Worm (Caenorhabditis elegans) whole organism, L1 larva: ENCODE data around the gene mgrn-1.

Experiments used
- efl-3 ChIP-seq: fragments of 200-800 bp; sonication (Bioruptor generic); optimal IDR thresholded peaks from 2 replicates; lab custom pipeline; 2018; ENCODE audit warnings: mild to moderate bottlenecking, missing genetic modification characterization, missing compliant biosample characterization
- elt-3 ChIP-seq, 6 experiments: fragments of 150-350 bp in 1 of 6; sonication (generic microtip); optimal IDR thresholded peaks; 2 replicates each; lab custom pipeline; 2017 to 2018; ENCODE audit warnings: missing biosample characterization in 6 of 6, missing genetic modification characterization in 6 of 6, inconsistent platforms in 1 of 6
- fos-1 ChIP-seq: fragments of 150-350 bp; optimal IDR thresholded peaks from 2 replicates; lab custom pipeline; 2014; ENCODE audit warnings: missing biosample characterization, missing genetic modification characterization
- jun-1 ChIP-seq: fragments of 150-350 bp; optimal IDR thresholded peaks from 2 replicates; lab custom pipeline; 2014; ENCODE audit warnings: missing biosample characterization, missing genetic modification reagents, missing genetic modification characterization
- lir-3 ChIP-seq: sonication (generic microtip); optimal IDR thresholded peaks from 2 replicates; lab custom pipeline; 2016; ENCODE audit warnings: mild to moderate bottlenecking, missing genetic modification characterization, moderate library complexity, missing compliant biosample characterization; ENCODE audit not compliant: poor library complexity
- mdl-1 ChIP-seq, 2 experiments: fragments of 150-350 bp; optimal IDR thresholded peaks; 2 replicates each; lab custom pipeline; 2014 to 2017; ENCODE audit warnings: missing biosample characterization in 2 of 2, missing genetic modification characterization in 2 of 2, inconsistent platforms in 1 of 2
- mep-1 ChIP-seq: fragments of 150-350 bp; optimal IDR thresholded peaks from 2 replicates; lab custom pipeline; 2014; ENCODE audit warnings: missing biosample characterization, missing genetic modification characterization
- nhr-28 ChIP-seq: fragments of 150-350 bp; optimal IDR thresholded peaks from 2 replicates; lab custom pipeline; 2014; ENCODE audit warnings: missing biosample characterization, missing genetic modification characterization
- nhr-71 ChIP-seq: sonication (generic microtip); optimal IDR thresholded peaks from 2 replicates; lab custom pipeline; 2016; ENCODE audit warnings: mild to moderate bottlenecking, missing genetic modification characterization, moderate library complexity, missing compliant biosample characterization
- rnt-1 ChIP-seq: sonication (generic microtip); optimal IDR thresholded peaks from 2 replicates; lab custom pipeline; 2016; ENCODE audit warnings: mild to moderate bottlenecking, missing genetic modification characterization, moderate library complexity, missing compliant biosample characterization
- unc-130 ChIP-seq: fragments of 150-350 bp; optimal IDR thresholded peaks from 2 replicates; lab custom pipeline; 2017; ENCODE audit warnings: missing biosample characterization, missing genetic modification characterization, inconsistent platforms
- zag-1 ChIP-seq: fragments of 150-350 bp; optimal IDR thresholded peaks from 2 replicates; lab custom pipeline; 2014; ENCODE audit warnings: missing biosample characterization, missing genetic modification characterization
- ztf-11 ChIP-seq, 2 experiments: sonication (generic microtip); optimal IDR thresholded peaks; 2 replicates each; lab custom pipeline; 2016 to 2017; ENCODE audit warnings: missing genetic modification characterization in 2 of 2, missing biosample characterization in 1 of 2, missing compliant biosample characterization in 1 of 2

DNA sequence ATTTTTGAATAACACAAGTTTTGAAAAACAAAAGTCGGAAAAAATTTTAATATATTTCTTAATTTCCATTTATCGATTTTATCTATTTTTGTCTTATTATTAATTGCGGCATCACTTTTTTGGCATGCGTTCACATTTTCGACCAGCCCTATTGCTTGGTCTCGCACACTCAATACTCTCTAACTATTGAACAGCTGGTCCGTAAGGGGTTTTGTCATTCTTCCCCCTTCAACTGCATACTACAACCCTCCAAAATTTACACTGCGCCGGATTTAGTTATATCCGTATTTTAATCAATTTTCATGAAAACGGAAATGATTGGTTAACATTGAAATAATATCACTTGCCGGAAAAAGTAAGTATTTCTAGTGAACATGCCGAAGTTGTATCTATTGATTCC lies 15.9 kb upstream of the mgrn-1 start, which contains the start of gene C11H1.7:
- no peak for TF ChIP-seq elt-3 (tag; optimal IDR thresholded peaks at IDR 0.05; lab: Kevin White, UChicago)
- no peak for TF ChIP-seq jun-1 (tag; lab: Kevin White, UChicago)
- TF ChIP-seq mep-1 = no peak
- no peak for TF ChIP-seq fos-1
- no peak for TF ChIP-seq zag-1 (tag; lab: Kevin White, UChicago)
- TF ChIP-seq rnt-1 (tag; lab: Kevin White, UChicago) = no peak
- TF ChIP-seq unc-130 (tag; lab: Kevin White, UChicago) = no peak
- no peak for TF ChIP-seq ztf-11 (tag; optimal IDR thresholded peaks at IDR 0.05; lab: Kevin White, UChicago)
- TF ChIP-seq nhr-28 (tag; lab: Kevin White, UChicago) = no peak
- no peak for TF ChIP-seq lir-3 (tag; lab: Kevin White, UChicago)
- no peak for TF ChIP-seq efl-3 (GFP tag; lab: Kevin White, UChicago)
- no peak for TF ChIP-seq mdl-1 (tag; optimal IDR thresholded peaks at IDR 0.05; lab: Kevin White, UChicago)
- no peak for TF ChIP-seq nhr-71 (tag; lab: Kevin White, UChicago)
